Fruit fly (Drosophila melanogaster): ENCODE data around the gene CG14434.

The CG14434 gene

dm6 chrX:6843841-6844440 is 23.1 kb downstream of the CG14434 start, which contains the start of the genes CG14435 and Tmf (continued):
- peak; percentile 83 for TF ChIP-seq Oli (tag; optimal IDR thresholded peaks at IDR 0.05)
- peak; percentile 45 for TF ChIP-seq Hmx (GFP tag; optimal IDR thresholded peaks at IDR 0.05)
- peak; percentile 50 for TF ChIP-seq Bdp1 (GFP tag; optimal IDR thresholded peaks at IDR 0.05)
- no peak for TF ChIP-seq tap (tag; optimal IDR thresholded peaks at IDR 0.05)
- TF ChIP-seq CG12659 (GFP tag; optimal IDR thresholded peaks at IDR 0.05), result peak; percentile 93
- TF ChIP-seq bsh (GFP tag; optimal IDR thresholded peaks at IDR 0.05), result peak in 1 of 2 experiments; percentile 79
- no peak for TF ChIP-seq cad (GFP tag; optimal IDR thresholded peaks at IDR 0.05)
- TF ChIP-seq Asciz (GFP tag; optimal IDR thresholded peaks at IDR 0.05), result no peak
- peak; percentile 64 for TF ChIP-seq gsb (GFP tag; IDR thresholded peaks at IDR 0.05)
- no peak for TF ChIP-seq maf-S (GFP tag; optimal IDR thresholded peaks at IDR 0.05)
- TF ChIP-seq CG8089 (GFP tag; optimal IDR thresholded peaks at IDR 0.05), result no peak
- TF ChIP-seq HmgD (GFP tag; optimal IDR thresholded peaks at IDR 0.05), result no peak
- TF ChIP-seq CG1529 (GFP tag; optimal IDR thresholded peaks at IDR 0.05), result peak; percentile 49
- TF ChIP-seq HLH54F (GFP tag; optimal IDR thresholded peaks at IDR 0.05), result peak; percentile 59
- TF ChIP-seq sqz (GFP tag; optimal IDR thresholded peaks at IDR 0.05), result peak; percentile 50
- peak; percentile 91 for TF ChIP-seq Hr3 (GFP tag; optimal IDR thresholded peaks at IDR 0.05)
- peak; percentile 60 for TF ChIP-seq CG2875 (GFP tag; optimal IDR thresholded peaks at IDR 0.05)
- peak; percentile 51; the same call in 2 of the 3 replicates for TF ChIP-seq CG6791 (GFP tag; IDR thresholded peaks at IDR 0.05; ENCODE audit: partially characterized antibody)
- 0 out of 3 replicates have a peak, but pooled peaks have one; percentile 50 for TF ChIP-seq vnd (GFP tag; IDR thresholded peaks at IDR 0.05; ENCODE audit: partially characterized antibody)
- TF ChIP-seq sens (GFP tag), result peak; percentile 93
- 0 out of 3 replicates have a peak, but pooled peaks have one; percentile 5 for TF ChIP-seq mld (GFP tag; IDR thresholded peaks at IDR 0.05; ENCODE audit: partially characterized antibody)
- no peak for TF ChIP-seq HLHmδ (GFP tag; optimal IDR thresholded peaks at IDR 0.05)
- TF ChIP-seq ssp (GFP tag; IDR thresholded peaks at IDR 0.05), result peak; percentile 85
- no peak for TF ChIP-seq fd64A (GFP tag; optimal IDR thresholded peaks at IDR 0.05)
- TF ChIP-seq CTCF (GFP tag; optimal IDR thresholded peaks at IDR 0.05), result peak; percentile 38
- TF ChIP-seq CG31224 (GFP tag; IDR thresholded peaks at IDR 0.05), result peak; percentile 67
- TF ChIP-seq ab (GFP tag; optimal IDR thresholded peaks at IDR 0.05), result no peak
- TF ChIP-seq trem (tag; optimal IDR thresholded peaks at IDR 0.05), result peak; percentile 76
- peak; percentile 91 for TF ChIP-seq CG2712 (tag; optimal IDR thresholded peaks at IDR 0.05)
- TF ChIP-seq CG10321 (GFP tag; IDR thresholded peaks at IDR 0.05), result no peak
- peak; percentile 85 for TF ChIP-seq esg (GFP tag; conservative IDR thresholded peaks at IDR 0.05)
- peak; percentile 76 for TF ChIP-seq H2.0 (GFP tag; IDR thresholded peaks at IDR 0.05)
- no peak for TF ChIP-seq Tbp (GFP tag; optimal IDR thresholded peaks at IDR 0.05)
- peak; percentile 40 for TF ChIP-seq shn (GFP tag; optimal IDR thresholded peaks at IDR 0.05)
- TF ChIP-seq Nf-YB (GFP tag; optimal IDR thresholded peaks at IDR 0.05), result peak; percentile 63
- TF ChIP-seq tgo (GFP tag; IDR thresholded peaks at IDR 0.05), result peak; percentile 86
- TF ChIP-seq CG31365 (tag; optimal IDR thresholded peaks at IDR 0.05), result no peak
- TF ChIP-seq Atf-2 (GFP tag; optimal IDR thresholded peaks at IDR 0.05), result peak; percentile 23
- peak; percentile 81 for TF ChIP-seq CG4424 (GFP tag; optimal IDR thresholded peaks at IDR 0.05)
- TF ChIP-seq eve (GFP tag; optimal IDR thresholded peaks at IDR 0.05), result no peak
- TF ChIP-seq CG10979 (tag; optimal IDR thresholded peaks at IDR 0.05), result peak; percentile 76
- TF ChIP-seq Max (GFP tag; optimal IDR thresholded peaks at IDR 0.05), result peak; percentile 77
- peak; percentile 95 for TF ChIP-seq slbo (GFP tag; IDR thresholded peaks at IDR 0.05)
- TF ChIP-seq Ets97D (GFP tag; optimal IDR thresholded peaks at IDR 0.05), result peak; percentile 37
- peak; percentile 91 for TF ChIP-seq sisA (GFP tag; IDR thresholded peaks at IDR 0.05)
- TF ChIP-seq CG17612 (GFP tag; IDR thresholded peaks at IDR 0.05), result peak; percentile 65; the same call in 1 of the 2 replicates
- peak; percentile 64 for TF ChIP-seq Scr (GFP tag; IDR thresholded peaks at IDR 0.05; ENCODE audit: partially characterized antibody)
- TF ChIP-seq Hmr (GFP tag; optimal IDR thresholded peaks at IDR 0.05), result peak; percentile 85
- TF ChIP-seq CG10147 (GFP tag; optimal IDR thresholded peaks at IDR 0.05), result peak; percentile 77
- TF ChIP-seq CG5953 (GFP tag; IDR thresholded peaks at IDR 0.05), result peak; percentile 50; the same call in 1 of the 2 replicates
- peak; percentile 57 for TF ChIP-seq Elba2 (GFP tag; optimal IDR thresholded peaks at IDR 0.05)
